Worm (Caenorhabditis elegans) whole organism, L1 larva: ENCODE data around the gene Y73B6BL.289.

Experiments used
- aha-1 ChIP-seq: fragments of 150-350 bp; optimal IDR thresholded peaks from 2 replicates; lab custom pipeline; 2014; ENCODE audit warnings: missing biosample characterization, missing genetic modification characterization
- blmp-1 ChIP-seq: fragments of 150-350 bp; optimal IDR thresholded peaks from 2 replicates; lab custom pipeline; 2014; ENCODE audit warnings: missing biosample characterization, missing genetic modification characterization
- dpl-1 ChIP-seq, 3 experiments: fragments of 150-350 bp in 2 of 3; sonication (generic microtip) in 1 of 3; optimal IDR thresholded peaks; 2 replicates each; lab custom pipeline; 2014 to 2017; ENCODE audit warnings: missing biosample characterization in 3 of 3, missing genetic modification characterization in 3 of 3, missing genetic modification reagents in 3 of 3
- hlh-4 ChIP-seq: sonication (generic microtip); optimal IDR thresholded peaks from 2 replicates; lab custom pipeline; 2016; ENCODE audit warnings: mild to moderate bottlenecking, missing genetic modification characterization, missing compliant biosample characterization
- lsy-2 ChIP-seq, 2 experiments: fragments of 150-350 bp; optimal IDR thresholded peaks; 2 replicates each; lab custom pipeline; 2014; ENCODE audit warnings: missing biosample characterization in 2 of 2, missing genetic modification characterization in 2 of 2
- nhr-237 ChIP-seq: fragments of 150-350 bp; optimal IDR thresholded peaks from 2 replicates; lab custom pipeline; 2014; ENCODE audit warnings: missing biosample characterization, missing genetic modification characterization
- pqm-1 ChIP-seq: sonication (generic microtip); optimal IDR thresholded peaks from 3 replicates; lab custom pipeline; 2017; ENCODE audit warnings: missing biosample characterization, missing genetic modification characterization
- skn-1 ChIP-seq: fragments of 150-350 bp; optimal IDR thresholded peaks from 2 replicates; lab custom pipeline; 2014; ENCODE audit warnings: missing biosample characterization, missing genetic modification characterization
- sox-4 ChIP-seq: sonication (generic microtip); optimal IDR thresholded peaks from 2 replicates; lab custom pipeline; 2016; ENCODE audit warnings: missing genetic modification characterization, missing compliant biosample characterization
- swsn-7 ChIP-seq: sonication (generic microtip); optimal IDR thresholded peaks from 2 replicates; lab custom pipeline; 2016; ENCODE audit warnings: missing genetic modification characterization, missing compliant biosample characterization

- no peak for TF ChIP-seq dpl-1 (GFP tag; optimal IDR thresholded peaks at IDR 0.05; lab: Kevin White, UChicago)
- no peak for TF ChIP-seq hlh-4
- TF ChIP-seq swsn-7, result no peak
- TF ChIP-seq pqm-1 (tag; lab: Kevin White, UChicago), result no peak
- TF ChIP-seq skn-1 (tag; lab: Kevin White, UChicago), result no peak
- TF ChIP-seq aha-1 (tag; lab: Kevin White, UChicago), result no peak
- no peak for TF ChIP-seq nhr-237 (tag; lab: Kevin White, UChicago)
- no peak for TF ChIP-seq lsy-2 (tag; optimal IDR thresholded peaks at IDR 0.05; lab: Kevin White, UChicago)
- no peak for TF ChIP-seq sox-4 (tag; lab: Kevin White, UChicago)
- no peak for TF ChIP-seq blmp-1 (tag; lab: Kevin White, UChicago)
Measured at ce11 chrIV:6301764-6302163, 45.5 kb upstream of the Y73B6BL.289 start, which contains the start of gene srv-26.
